Worm (Caenorhabditis elegans): ENCODE data around the gene nrf-5.

The nrf-5 gene

DNA sequence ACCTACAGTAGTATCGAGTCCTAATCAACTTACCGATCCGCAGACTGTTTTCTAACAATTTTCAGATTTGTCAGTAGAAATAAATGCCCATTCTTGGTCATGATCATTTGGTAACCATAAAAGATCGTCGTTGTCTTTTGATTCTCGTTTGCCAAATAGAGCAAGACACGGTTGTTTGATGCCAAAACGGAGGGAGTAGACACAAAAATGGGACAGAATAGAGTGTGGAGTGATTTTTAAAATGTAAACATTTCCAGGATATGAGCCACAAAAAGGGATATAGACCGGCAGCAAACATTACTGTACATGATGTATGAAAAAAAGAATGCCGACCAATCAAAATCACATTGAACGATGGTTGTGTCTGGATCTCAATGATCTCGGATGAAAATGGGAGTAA lies 11.2 kb upstream of the nrf-5 start, which contains the start of gene F55B12.2:
TSS of gene F55B12.2 (minus strand) at position 101 of the 400 bp plus-strand sequence.
- TF ChIP-seq fax-1 (tag; optimal IDR thresholded peaks at IDR 0.05) (no peak), ceh-18 (tag; optimal IDR thresholded peaks at IDR 0.05) (no peak), npax-4 (tag; optimal IDR thresholded peaks at IDR 0.05) (no peak), T23F11.4 (GFP tag; optimal IDR thresholded peaks at IDR 0.05) (no peak), zip-5 (tag; optimal IDR thresholded peaks at IDR 0.05) (no peak), lin-11 (tag; optimal IDR thresholded peaks at IDR 0.05) (no peak), ceh-24 (tag; optimal IDR thresholded peaks at IDR 0.05) (no peak), pat-9 (tag; optimal IDR thresholded peaks at IDR 0.05) (no peak), ceh-30 (tag; optimal IDR thresholded peaks at IDR 0.05) (no peak), syd-9 (tag; optimal IDR thresholded peaks at IDR 0.05) (no peak), sox-2 (GFP tag; IDR thresholded peaks at IDR 0.05) (no peak), ets-4 (tag; optimal IDR thresholded peaks at IDR 0.05) (no peak), C08G9.2 (tag; optimal IDR thresholded peaks at IDR 0.05) (no peak), ztf-16 (tag; optimal IDR thresholded peaks at IDR 0.05) (no peak), pha-4 (tag; optimal IDR thresholded peaks at IDR 0.05) (no peak), ahr-1 (tag; optimal IDR thresholded peaks at IDR 0.05) (no peak), ceh-22 (tag; optimal IDR thresholded peaks at IDR 0.05) (no peak), nhr-232 (tag; optimal IDR thresholded peaks at IDR 0.05) (no peak), lim-6 (tag; optimal IDR thresholded peaks at IDR 0.05) (no peak)

DNA sequence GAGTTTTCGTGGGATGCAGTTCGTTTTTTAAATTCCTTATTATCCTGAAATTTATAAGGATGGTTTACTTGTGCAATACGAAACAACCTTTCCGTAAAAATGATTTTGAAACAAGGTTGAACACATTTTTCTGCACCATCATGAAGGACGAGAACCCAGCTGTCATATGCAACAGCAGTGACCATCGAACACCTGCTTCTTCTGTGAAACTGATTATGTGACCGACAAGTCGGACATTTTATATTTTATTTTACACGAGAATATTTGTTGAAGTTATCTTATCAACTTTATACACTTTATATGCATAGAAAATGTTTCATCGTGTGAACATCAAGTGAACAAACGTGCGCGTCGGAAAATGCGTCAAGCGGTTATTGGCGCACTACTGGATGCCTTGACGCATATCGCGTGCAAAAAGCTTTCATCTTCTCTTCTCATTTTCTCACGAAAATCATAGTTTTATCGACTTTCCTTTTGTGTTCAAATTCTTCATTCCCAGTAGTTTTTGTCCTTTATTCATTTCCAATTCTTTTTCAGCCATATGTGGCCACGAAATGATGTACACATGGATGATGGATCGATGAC lies 9.2 kb upstream of the nrf-5 start, which contains the start of gene sel-10:
TSS of gene sel-10 (plus strand) at position 538 of the 585 bp plus-strand sequence.
- peak; percentile 7 for TF ChIP-seq ceh-48 (tag; optimal IDR thresholded peaks at IDR 0.05)
- TF ChIP-seq nfya-1 (tag; optimal IDR thresholded peaks at IDR 0.05), result peak; percentile 25
- TF ChIP-seq ceh-31 (tag; optimal IDR thresholded peaks at IDR 0.05), result peak; percentile 33
- TF ChIP-seq syd-9 (tag; optimal IDR thresholded peaks at IDR 0.05), result no peak
- peak; percentile 11 for TF ChIP-seq rnt-1 (tag; optimal IDR thresholded peaks at IDR 0.05)
- peak; percentile 41 for TF ChIP-seq elt-2 (tag; optimal IDR thresholded peaks at IDR 0.05)
- TF ChIP-seq lim-6 (tag; optimal IDR thresholded peaks at IDR 0.05), result no peak
- TF ChIP-seq pha-2 (tag; optimal IDR thresholded peaks at IDR 0.05), result no peak
- no peak for TF ChIP-seq dve-1 (tag; optimal IDR thresholded peaks at IDR 0.05)
- peak; percentile 19 for TF ChIP-seq tbx-2 (tag; optimal IDR thresholded peaks at IDR 0.05)

DNA sequence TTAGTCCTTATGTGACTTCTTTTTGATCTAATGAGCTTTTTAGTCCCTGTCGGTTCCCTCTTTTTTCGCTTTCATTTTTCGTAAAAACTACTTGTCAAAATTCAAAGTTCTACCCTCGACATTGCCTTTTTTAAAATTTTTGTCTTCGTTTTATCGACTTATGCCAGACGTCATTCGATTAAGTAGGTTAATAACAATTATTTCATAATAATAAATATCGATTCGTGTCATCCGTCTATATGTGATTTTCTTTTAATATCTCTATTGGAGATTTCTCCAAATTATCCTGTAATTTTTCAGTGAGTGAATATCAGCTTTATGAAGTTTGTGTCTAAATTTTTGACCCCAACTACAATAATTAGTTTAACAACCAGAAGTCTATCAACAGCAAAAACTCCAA lies 5.3 kb upstream of the nrf-5 start, which contains the start of gene hpo-31:
TSS of gene hpo-31 (plus strand) at position 301 of the 400 bp plus-strand sequence.
- TF ChIP-seq unc-86 (tag; optimal IDR thresholded peaks at IDR 0.05) (no peak), ama-1 (optimal IDR thresholded peaks at IDR 0.05) (no peak), fkh-6 (tag; optimal IDR thresholded peaks at IDR 0.05) (no peak), pha-4 (tag; optimal IDR thresholded peaks at IDR 0.05) (no peak), fkh-10 (GFP tag; optimal IDR thresholded peaks at IDR 0.05) (no peak), ceh-14 (tag; optimal IDR thresholded peaks at IDR 0.05) (no peak), madf-2 (tag; optimal IDR thresholded peaks at IDR 0.05) (no peak), hlh-13 (GFP tag; optimal IDR thresholded peaks at IDR 0.05) (no peak), lin-11 (tag; optimal IDR thresholded peaks at IDR 0.05) (no peak), ceh-19 (GFP tag; optimal IDR thresholded peaks at IDR 0.05) (no peak), lim-6 (tag; optimal IDR thresholded peaks at IDR 0.05) (no peak), T23F11.4 (GFP tag; optimal IDR thresholded peaks at IDR 0.05) (no peak), pag-3 (tag; optimal IDR thresholded peaks at IDR 0.05; ENCODE audit: borderline replicate concordance) (no peak), pax-1 (tag; optimal IDR thresholded peaks at IDR 0.05) (no peak), fax-1 (tag; optimal IDR thresholded peaks at IDR 0.05) (no peak), sox-4 (tag; optimal IDR thresholded peaks at IDR 0.05) (no peak)

DNA sequence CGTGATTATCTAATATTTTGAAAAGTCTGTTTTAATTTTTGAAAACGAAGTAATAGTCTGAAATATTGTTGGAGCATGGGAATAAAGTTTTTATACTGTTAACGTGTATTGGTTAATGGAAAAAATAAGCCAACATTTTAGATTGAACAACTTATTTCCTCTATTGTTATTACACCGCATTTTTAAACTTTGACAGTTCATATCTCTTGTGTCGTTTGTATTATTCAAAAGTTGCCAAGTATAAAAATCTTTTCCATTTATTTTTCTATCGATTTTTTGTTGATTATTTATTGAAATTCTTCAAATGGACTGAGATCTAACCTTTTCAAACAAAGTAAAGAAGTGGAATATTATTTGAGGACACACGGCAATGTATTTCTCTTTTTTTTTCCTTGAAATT lies 2.7 kb downstream of the nrf-5 start, which contains the start of gene str-165:
TSS of gene str-165 (plus strand) at position 301 of the 400 bp plus-strand sequence.
- no peak for TF ChIP-seq ceh-14 (tag; optimal IDR thresholded peaks at IDR 0.05)
- TF ChIP-seq pag-3 (tag; optimal IDR thresholded peaks at IDR 0.05; ENCODE audit: borderline replicate concordance), result no peak
- TF ChIP-seq ceh-6 (GFP tag; optimal IDR thresholded peaks at IDR 0.05), result no peak
- no peak for TF ChIP-seq eyg-1 (tag; optimal IDR thresholded peaks at IDR 0.05)
- no peak for TF ChIP-seq syd-9 (tag; optimal IDR thresholded peaks at IDR 0.05)
- no peak for TF ChIP-seq ztf-16 (tag; optimal IDR thresholded peaks at IDR 0.05)
- TF ChIP-seq ceh-31 (tag; optimal IDR thresholded peaks at IDR 0.05), result no peak
- no peak for TF ChIP-seq rnt-1 (tag; optimal IDR thresholded peaks at IDR 0.05)
- TF ChIP-seq hlh-6 (tag; optimal IDR thresholded peaks at IDR 0.05), result no peak
- no peak for TF ChIP-seq zip-5 (tag; optimal IDR thresholded peaks at IDR 0.05)
- TF ChIP-seq ceh-19 (GFP tag; optimal IDR thresholded peaks at IDR 0.05), result no peak
